Fruit fly (Drosophila melanogaster): ENCODE measurements around the gene EMC4.

dm6 chr3L:22909914-22910541 is 42.0 kb upstream of the EMC4 start, which contains the start of gene CG12768:
- TF ChIP-seq CG8478 (optimal IDR thresholded peaks at IDR 0.05): no peak
- TF ChIP-seq CTCF (optimal IDR thresholded peaks at IDR 0.05): no peak
